Worm (Caenorhabditis elegans): ENCODE measurements around the gene C47E12.3.

DNA sequence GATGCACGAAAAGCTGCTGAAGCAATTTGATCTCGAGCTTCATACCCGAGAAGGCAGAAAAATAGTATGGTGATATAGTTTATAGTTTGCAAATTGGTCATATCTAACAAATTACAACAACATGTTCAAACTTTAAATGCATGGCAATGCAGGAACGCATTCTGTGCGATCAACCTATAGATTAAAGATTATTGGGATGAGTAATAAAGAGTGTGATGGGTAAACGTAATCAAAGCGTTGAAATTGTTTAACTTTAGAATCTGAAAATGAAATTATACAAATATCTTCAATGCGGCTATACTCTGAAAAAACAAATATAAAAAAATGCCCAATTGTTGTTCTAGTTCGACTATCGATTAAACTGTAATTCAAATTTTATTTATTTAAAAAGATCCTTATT, 25.4 kb downstream of the C47E12.3 start, which contains the start of gene C47E12.14:
- TF ChIP-seq tab-1 (GFP tag; IDR thresholded peaks at IDR 0.05) (no peak), flt-1 (GFP tag; IDR thresholded peaks at IDR 0.05) (no peak), med-1 (GFP tag; optimal IDR thresholded peaks at IDR 0.05; ENCODE audit: insufficient read depth) (no peak), ztf-29 (GFP tag; IDR thresholded peaks at IDR 0.05) (no peak), cog-1 (tag; optimal IDR thresholded peaks at IDR 0.05) (no peak), ztf-23 (GFP tag; IDR thresholded peaks at IDR 0.05) (no peak), ref-1 (GFP tag; conservative IDR thresholded peaks at IDR 0.05) (no peak), T22C8.4 (GFP tag; IDR thresholded peaks at IDR 0.05) (no peak)
